Worm (Caenorhabditis elegans) whole organism, young adult: ENCODE data around the gene hrpl-1.

Experiments used
- B0261.1 ChIP-seq: sonication (generic microtip); optimal IDR thresholded peaks from 2 replicates; lab custom pipeline; 2016; ENCODE audit warnings: mild to moderate bottlenecking, missing genetic modification characterization, moderate library complexity, missing compliant biosample characterization
- B0336.3 ChIP-seq: fragments of 200-800 bp; sonication (Bioruptor generic); IDR thresholded peaks from 2 replicates; pipeline ENCODE4 v1.3.6; 2022; ENCODE audit warnings: missing genetic modification characterization, missing compliant biosample characterization
- F33H1.4 ChIP-seq: fragments of 200-800 bp; sonication (Bioruptor generic); IDR thresholded peaks from 2 replicates; pipeline ENCODE4 v1.3.6; 2022; ENCODE audit warnings: missing genetic modification reagents, missing genetic modification characterization, missing compliant biosample characterization
- F57A8.1 ChIP-seq: fragments of 200-800 bp; sonication (Bioruptor generic); optimal IDR thresholded peaks from 2 replicates; lab custom pipeline; 2018; ENCODE audit warnings: mild to moderate bottlenecking, missing genetic modification characterization, moderate library complexity, missing compliant biosample characterization
- Y53G8AR.9 ChIP-seq: fragments of 200-800 bp; sonication (Bioruptor generic); conservative IDR thresholded peaks from 2 replicates; pipeline ENCODE4 v1.3.6; 2022; ENCODE audit warnings: missing genetic modification reagents, missing genetic modification characterization, missing compliant biosample characterization
- Y67H2A.10 ChIP-seq: fragments of 200-800 bp; sonication (Bioruptor generic); conservative IDR thresholded peaks from 2 replicates; pipeline ENCODE4 v1.3.6; 2022; ENCODE audit warnings: missing genetic modification reagents, missing genetic modification characterization, missing compliant biosample characterization
- ZK185.1 ChIP-seq: sonication (generic microtip); optimal IDR thresholded peaks from 2 replicates; lab custom pipeline; 2016; ENCODE audit warnings: mild to moderate bottlenecking, missing genetic modification characterization, missing compliant biosample characterization; ENCODE audit not compliant: poor library complexity, severe bottlenecking
- attf-5 ChIP-seq: fragments of 200-800 bp; sonication (Bioruptor generic); optimal IDR thresholded peaks from 2 replicates; lab custom pipeline; 2018; ENCODE audit warnings: mild to moderate bottlenecking, missing genetic modification characterization, missing compliant biosample characterization
- bed-2 ChIP-seq: fragments of 200-800 bp; sonication (Bioruptor generic); IDR thresholded peaks from 2 replicates; pipeline ENCODE4 v1.3.6; 2022; ENCODE audit warnings: missing genetic modification reagents, missing genetic modification characterization, missing compliant biosample characterization
- cebp-2 ChIP-seq: fragments of 200-800 bp; sonication (Bioruptor generic); IDR thresholded peaks from 2 replicates; pipeline ENCODE4 v1.3.6; 2022; ENCODE audit warnings: missing genetic modification characterization, missing compliant biosample characterization
- ceh-40 ChIP-seq: fragments of 200-800 bp; sonication (Bioruptor generic); IDR thresholded peaks from 2 replicates; pipeline ENCODE4 v1.3.6; 2022; ENCODE audit warnings: missing genetic modification characterization, missing compliant biosample characterization
- ceh-79 ChIP-seq: sonication (generic microtip); optimal IDR thresholded peaks from 2 replicates; lab custom pipeline; 2017; ENCODE audit warnings: mild to moderate bottlenecking, missing genetic modification characterization, missing compliant biosample characterization
- die-1 ChIP-seq: sonication (generic microtip); optimal IDR thresholded peaks from 2 replicates; lab custom pipeline; 2016; ENCODE audit warnings: missing genotype, mild to moderate bottlenecking, missing genetic modification characterization, missing compliant biosample characterization
- efl-1 ChIP-seq: fragments of 150-350 bp; optimal IDR thresholded peaks from 2 replicates; lab custom pipeline; 2014; ENCODE audit warnings: missing biosample characterization, missing genetic modification reagents, missing genetic modification characterization
- egl-18 ChIP-seq: fragments of 200-800 bp; sonication (Bioruptor generic); IDR thresholded peaks from 2 replicates; pipeline ENCODE4 v1.3.6; 2022; ENCODE audit warnings: missing genetic modification reagents, missing genetic modification characterization, missing compliant biosample characterization
- egl-44 ChIP-seq: fragments of 200-800 bp; sonication (Bioruptor generic); IDR thresholded peaks from 2 replicates; pipeline ENCODE4 v1.3.6; 2022; ENCODE audit warnings: missing genetic modification reagents, missing genetic modification characterization, missing compliant biosample characterization
- egrh-3 ChIP-seq: fragments of 200-800 bp; sonication (Bioruptor generic); IDR thresholded peaks from 2 replicates; pipeline ENCODE4 v1.3.6; 2022; ENCODE audit warnings: missing genetic modification reagents, missing genetic modification characterization, missing compliant biosample characterization
- fkh-3 ChIP-seq: sonication (generic microtip); optimal IDR thresholded peaks from 2 replicates; lab custom pipeline; 2016; ENCODE audit warnings: mild to moderate bottlenecking, missing genetic modification characterization, missing compliant biosample characterization
- gei-17 ChIP-seq: fragments of 200-800 bp; sonication (Bioruptor generic); optimal IDR thresholded peaks from 2 replicates; lab custom pipeline; 2018; ENCODE audit warnings: mild to moderate bottlenecking, missing genetic modification characterization, missing compliant biosample characterization
- hlh-26 ChIP-seq: fragments of 200-800 bp; sonication (Bioruptor generic); conservative IDR thresholded peaks from 2 replicates; pipeline ENCODE4 v1.3.6; 2022; ENCODE audit warnings: missing genetic modification reagents, missing genetic modification characterization, missing compliant biosample characterization
- hrde-1 ChIP-seq: sonication (generic microtip); optimal IDR thresholded peaks from 2 replicates; lab custom pipeline; 2016; ENCODE audit warnings: missing genetic modification characterization, mild to moderate bottlenecking, missing compliant biosample characterization, moderate library complexity, missing genotype, missing genetic modification reagents, borderline replicate concordance
- hsf-1 ChIP-seq: fragments of 200-800 bp; sonication (Bioruptor generic); IDR thresholded peaks from 2 replicates; pipeline ENCODE4 v1.3.6; 2022; ENCODE audit warnings: missing genetic modification reagents, missing genetic modification characterization, missing compliant biosample characterization
- lag-1 ChIP-seq: fragments of 200-800 bp; sonication (Bioruptor generic); IDR thresholded peaks from 2 replicates; pipeline ENCODE4 v1.3.6; 2022; ENCODE audit warnings: missing genetic modification reagents, missing genetic modification characterization, missing compliant biosample characterization
- let-526 ChIP-seq: fragments of 200-800 bp; sonication (Bioruptor generic); IDR thresholded peaks from 2 replicates; pipeline ENCODE4 v1.3.6; 2022; ENCODE audit warnings: missing genetic modification reagents, missing genetic modification characterization, missing compliant biosample characterization
- lin-40 ChIP-seq: sonication (generic microtip); optimal IDR thresholded peaks from 2 replicates; lab custom pipeline; 2016; ENCODE audit warnings: missing genetic modification characterization, mild to moderate bottlenecking, missing compliant biosample characterization, missing genotype, missing genetic modification reagents
- lsl-1 ChIP-seq: fragments of 200-800 bp; sonication (Bioruptor generic); optimal IDR thresholded peaks from 2 replicates; lab custom pipeline; 2018; ENCODE audit warnings: mild to moderate bottlenecking, missing genetic modification characterization, moderate library complexity, missing compliant biosample characterization
- mxl-1 ChIP-seq: sonication (generic microtip); optimal IDR thresholded peaks from 2 replicates; lab custom pipeline; 2016; ENCODE audit warnings: missing genetic modification characterization, missing compliant biosample characterization
- nhr-120 ChIP-seq: fragments of 200-800 bp; sonication (Bioruptor generic); IDR thresholded peaks from 2 replicates; pipeline ENCODE4 v1.3.6; 2022; ENCODE audit warnings: missing genetic modification characterization, missing compliant biosample characterization
- nhr-80 ChIP-seq: sonication (generic microtip); optimal IDR thresholded peaks from 2 replicates; lab custom pipeline; 2016; ENCODE audit warnings: missing genetic modification characterization, missing compliant biosample characterization
- rpc-1 ChIP-seq, 2 experiments: fragments of 150-350 bp in 1 of 2; sonication (generic microtip) in 1 of 2; optimal IDR thresholded peaks; 2 replicates each; lab custom pipeline; 2014 to 2018; ENCODE audit warnings: missing biosample characterization in 1 of 2, missing genetic modification characterization in 1 of 2, missing genetic modification reagents in 1 of 2, missing genotype in 1 of 2
- snpc-1.1 ChIP-seq: sonication (generic microtip); optimal IDR thresholded peaks from 2 replicates; lab custom pipeline; 2017; ENCODE audit warnings: missing genetic modification characterization, mild to moderate bottlenecking, missing compliant biosample characterization, antibody characterized with exemption, moderate library complexity, missing genotype, missing genetic modification reagents; ENCODE audit not compliant: insufficient read depth
- somi-1 ChIP-seq: fragments of 200-800 bp; sonication (Bioruptor generic); optimal IDR thresholded peaks from 2 replicates; lab custom pipeline; 2018; ENCODE audit warnings: mild to moderate bottlenecking, missing genetic modification characterization, missing compliant biosample characterization
- sptf-2 ChIP-seq: fragments of 200-800 bp; sonication (Bioruptor generic); optimal IDR thresholded peaks from 2 replicates; lab custom pipeline; 2018; ENCODE audit warnings: mild to moderate bottlenecking, missing genetic modification characterization, missing compliant biosample characterization
- tbp1 ChIP-seq: fragments of 200-800 bp; sonication (Bioruptor generic); optimal IDR thresholded peaks from 2 replicates; lab custom pipeline; 2018; ENCODE audit warnings: mild to moderate bottlenecking, missing genetic modification characterization, missing compliant biosample characterization
- tbx-9 ChIP-seq: sonication (generic microtip); optimal IDR thresholded peaks from 2 replicates; lab custom pipeline; 2016; ENCODE audit warnings: borderline replicate concordance, missing genetic modification characterization, inconsistent platforms, missing compliant biosample characterization
- unc-62 ChIP-seq: fragments of 150-350 bp; optimal IDR thresholded peaks from 2 replicates; lab custom pipeline; 2014; ENCODE audit warnings: missing biosample characterization, missing genetic modification reagents, missing genetic modification characterization
- xnd-1 ChIP-seq: sonication (generic microtip); optimal IDR thresholded peaks from 2 replicates; lab custom pipeline; 2016; ENCODE audit warnings: missing genotype, missing genetic modification reagents, missing genetic modification characterization, missing compliant biosample characterization
- zfh-2 ChIP-seq: fragments of 200-800 bp; sonication (Bioruptor generic); conservative IDR thresholded peaks from 2 replicates; pipeline ENCODE4 v1.3.6; 2022; ENCODE audit warnings: missing genetic modification reagents, missing genetic modification characterization, missing compliant biosample characterization
- zim-3 ChIP-seq: sonication (generic microtip); optimal IDR thresholded peaks from 2 replicates; lab custom pipeline; 2017; ENCODE audit warnings: mild to moderate bottlenecking, missing genetic modification characterization, moderate library complexity, missing compliant biosample characterization
- ztf-22 ChIP-seq: fragments of 200-800 bp; sonication (Bioruptor generic); optimal IDR thresholded peaks from 2 replicates; lab custom pipeline; 2018; ENCODE audit warnings: mild to moderate bottlenecking, missing genetic modification characterization, moderate library complexity, missing compliant biosample characterization
- ztf-26 ChIP-seq: sonication (generic microtip); optimal IDR thresholded peaks from 2 replicates; lab custom pipeline; 2017; ENCODE audit warnings: missing genetic modification characterization, missing compliant biosample characterization
- ztf-6 ChIP-seq: fragments of 200-800 bp; sonication (Bioruptor generic); IDR thresholded peaks from 2 replicates; pipeline ENCODE4 v1.3.6; 2022; ENCODE audit warnings: missing genetic modification reagents, missing genetic modification characterization, missing compliant biosample characterization

hrpl-1 gene

DNA sequence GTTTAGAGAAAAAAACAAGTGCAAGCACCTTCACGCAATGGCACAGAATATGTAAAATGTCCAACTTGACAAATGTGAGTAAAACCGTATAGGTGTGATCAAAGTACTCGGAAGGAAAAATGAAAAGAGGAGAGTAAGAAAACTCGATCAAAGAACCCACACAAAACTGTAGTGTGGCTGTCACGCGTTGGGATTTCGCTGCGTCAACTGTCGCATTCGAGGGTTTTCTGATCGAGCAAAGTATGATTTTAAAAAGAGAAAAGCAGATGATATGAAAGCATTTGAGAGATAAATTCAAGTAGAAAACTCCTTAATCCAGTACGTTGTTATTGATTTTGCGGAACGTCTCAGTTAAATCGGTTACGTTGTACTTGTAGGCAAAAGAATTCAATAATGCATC is 6.7 kb upstream of the hrpl-1 start (continued):
- TF ChIP-seq F33H1.4: no peak
- no peak for TF ChIP-seq F57A8.1 (GFP tag; lab: Kevin White, UChicago)
- 0 out of 2 replicates have a peak, but pooled peaks have one; percentile 16 for TF ChIP-seq hsf-1 (GFP tag; lab: Robert Waterston, UW)
- no peak for TF ChIP-seq egrh-3 (GFP tag; lab: Robert Waterston, UW)
- no peak for TF ChIP-seq zfh-2 (GFP tag; lab: Robert Waterston, UW)
- no peak for TF ChIP-seq gei-17 (GFP tag; lab: Kevin White, UChicago)
- no peak for TF ChIP-seq mxl-1 (tag; lab: Kevin White, UChicago)
- no peak for TF ChIP-seq die-1 (tag; lab: Kevin White, UChicago)
- TF ChIP-seq hlh-26 (GFP tag; lab: Robert Waterston, UW): no peak
- TF ChIP-seq lin-40 (tag; lab: Kevin White, UChicago): peak; percentile 5
- no peak for TF ChIP-seq lag-1 (GFP tag; lab: Robert Waterston, UW)
- TF ChIP-seq tbp1 (GFP tag; lab: Kevin White, UChicago): peak; percentile 36
- TF ChIP-seq fkh-3 (tag; lab: Kevin White, UChicago): no peak
- TF ChIP-seq Y53G8AR.9 (GFP tag; lab: Robert Waterston, UW): no peak
- peak; percentile 21 for TF ChIP-seq attf-5 (GFP tag; lab: Kevin White, UChicago)
- TF ChIP-seq efl-1: no peak
- TF ChIP-seq let-526 (GFP tag; lab: Robert Waterston, UW): peak; percentile 48; the same call in 1 of the 2 replicates
- TF ChIP-seq rpc-1 (optimal IDR thresholded peaks at IDR 0.05; lab: Kevin White, UChicago): no peak
- no peak for TF ChIP-seq rpc-1 (tag; optimal IDR thresholded peaks at IDR 0.05; lab: Kevin White, UChicago)
- no peak for TF ChIP-seq bed-2
- TF ChIP-seq zim-3 (tag; lab: Kevin White, UChicago): no peak
- TF ChIP-seq unc-62 (GFP tag; lab: Kevin White, UChicago): peak; percentile 24
- TF ChIP-seq egl-44 (GFP tag; lab: Robert Waterston, UW): no peak
- TF ChIP-seq nhr-80 (tag; lab: Kevin White, UChicago): peak; percentile 33
- no peak for TF ChIP-seq hrde-1 (tag; lab: Kevin White, UChicago)
- no peak for TF ChIP-seq egl-18 (GFP tag; lab: Robert Waterston, UW)
- no peak for TF ChIP-seq sptf-2 (GFP tag; lab: Kevin White, UChicago)
- peak; percentile 30 for TF ChIP-seq somi-1 (GFP tag; lab: Kevin White, UChicago)

DNA sequence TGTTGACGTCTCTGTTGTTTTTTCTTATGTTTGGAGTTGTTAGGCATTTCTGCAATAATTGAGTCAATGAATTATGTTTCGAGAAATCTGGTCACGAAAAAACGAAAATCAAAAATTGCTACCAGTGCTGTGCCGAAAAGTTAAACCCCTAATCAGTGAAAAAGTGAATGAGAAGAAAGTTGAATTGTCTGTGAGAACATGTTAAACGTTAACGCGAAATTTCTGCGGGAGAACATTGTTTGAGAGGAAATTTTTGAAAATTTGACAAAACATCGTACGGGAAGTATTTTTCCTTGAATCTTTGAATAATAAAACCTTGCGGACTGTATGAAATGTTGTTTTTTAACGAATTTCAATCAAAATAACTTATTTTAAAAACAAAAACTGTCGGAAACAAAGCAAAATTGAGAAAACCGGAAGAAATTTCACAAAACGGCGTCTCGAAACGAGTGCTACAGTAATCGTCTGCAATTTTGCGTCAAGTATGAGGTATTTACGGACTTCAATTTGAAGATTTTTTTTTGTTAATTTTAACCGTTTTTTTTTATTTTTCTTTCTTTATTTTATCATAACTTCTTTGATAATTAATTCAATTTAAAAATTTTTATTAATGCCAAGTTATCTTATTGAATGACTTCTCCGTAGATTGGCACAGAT is 4.8 kb upstream of the hrpl-1 start, which contains the start of gene adal-1:
Gene adal-1 (minus strand): TSS at position 51 of the 657 bp plus-strand sequence.
- peak; percentile 61 for TF ChIP-seq lsl-1 (GFP tag; lab: Kevin White, UChicago)
- no peak for TF ChIP-seq ceh-79 (tag; lab: Kevin White, UChicago)
- TF ChIP-seq snpc-1.1 (tag; lab: Kevin White, UChicago): peak; percentile 6

- TF ChIP-seq nhr-80 (tag; lab: Kevin White, UChicago) (peak; percentile 30), ztf-6 (GFP tag; lab: Robert Waterston, UW) (no peak)
- TF ChIP-seq, all 124 proteins: peak for 1
These were observed 1.0 kb upstream of the hrpl-1 start, which contains the start of gene C44B7.11 for ce11 chrII:6897507-6897906. Gene C44B7.11 (minus strand): TSS chrII:6897540.

- TF ChIP-seq ztf-26: no peak
- TF ChIP-seq nhr-120 (GFP tag; lab: Robert Waterston, UW): no peak
- no peak for TF ChIP-seq Y67H2A.10 (GFP tag; lab: Robert Waterston, UW)
- no peak for TF ChIP-seq egl-18 (GFP tag; lab: Robert Waterston, UW)
- no peak for TF ChIP-seq let-526 (GFP tag; lab: Robert Waterston, UW)
- no peak for TF ChIP-seq ztf-22 (GFP tag; lab: Kevin White, UChicago)
- TF ChIP-seq tbx-9: no peak
- TF ChIP-seq fkh-3 (tag; lab: Kevin White, UChicago): no peak
- no peak for TF ChIP-seq hsf-1 (GFP tag; lab: Robert Waterston, UW)
- TF ChIP-seq xnd-1 (tag; lab: Kevin White, UChicago): no peak
- no peak for TF ChIP-seq ceh-40 (GFP tag; lab: Robert Waterston, UW)
- TF ChIP-seq ZK185.1 (tag; lab: Kevin White, UChicago): no peak
- TF ChIP-seq gei-17 (GFP tag; lab: Kevin White, UChicago): no peak
- no peak for TF ChIP-seq B0261.1
- no peak for TF ChIP-seq cebp-2 (GFP tag; lab: Robert Waterston, UW)
- no peak for TF ChIP-seq efl-1
- TF ChIP-seq B0336.3 (GFP tag; lab: Robert Waterston, UW): no peak
These were observed 2.2 kb downstream of the hrpl-1 start for ce11 chrII:6900708-6901107.
